Worm (Caenorhabditis elegans): Measurements from ENCODE around the gene F09E5.16.

Gene F09E5.16

DNA sequence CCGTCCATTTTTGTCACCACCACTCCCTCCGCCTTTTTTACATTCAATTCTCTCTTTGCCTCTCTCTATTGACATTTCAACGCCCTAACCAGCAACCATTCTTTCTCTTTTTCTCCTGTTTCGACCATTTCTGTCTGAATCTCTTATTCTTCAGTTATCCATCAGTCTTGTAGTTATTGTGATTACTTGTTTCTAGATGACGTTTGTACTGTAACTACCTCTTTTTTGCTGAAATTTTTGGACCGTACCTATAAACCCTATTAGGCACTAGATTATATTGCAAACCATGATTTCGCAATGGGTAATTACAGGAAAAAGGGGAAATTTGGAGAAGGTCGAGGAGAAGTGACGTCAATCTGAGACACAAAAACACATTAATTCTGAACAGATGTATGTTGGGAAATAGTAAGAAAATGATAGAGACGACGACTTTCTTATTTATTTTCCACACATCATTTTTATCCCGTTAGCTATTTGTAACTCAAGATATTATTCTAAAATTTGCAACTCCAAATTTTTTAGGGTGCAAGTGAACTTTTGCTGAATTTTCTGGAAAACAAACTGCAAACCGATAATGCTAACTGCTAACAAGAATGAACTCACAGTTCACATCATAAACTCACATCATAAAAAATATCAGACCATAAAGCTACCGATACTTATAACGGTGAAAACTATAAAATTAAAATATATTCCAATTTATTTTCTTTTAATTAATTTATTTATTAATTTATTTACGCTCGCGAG is 45.2 kb downstream of the F09E5.16 start:
- peak; percentile 32 for TF ChIP-seq lin-40 (tag; optimal IDR thresholded peaks at IDR 0.05)
- peak; percentile 58; the same call in 1 of the 2 replicates for TF ChIP-seq hmg-1.2 (GFP tag; IDR thresholded peaks at IDR 0.05)
- TF ChIP-seq lsy-27 (tag; optimal IDR thresholded peaks at IDR 0.05; ENCODE audit: borderline replicate concordance, insufficient read depth) = no peak
- peak; percentile 69 for TF ChIP-seq pha-4 (tag; optimal IDR thresholded peaks at IDR 0.05)
- TF ChIP-seq atf-7 (tag; optimal IDR thresholded peaks at IDR 0.05) = peak; percentile 7
- TF ChIP-seq athp-1 (tag; optimal IDR thresholded peaks at IDR 0.05) = no peak
- TF ChIP-seq unc-62 (GFP tag; optimal IDR thresholded peaks at IDR 0.05) = peak; percentile 51
- TF ChIP-seq cebp-1 (GFP tag; IDR thresholded peaks at IDR 0.05) = peak; percentile 61
- TF ChIP-seq cebp-1 (tag; optimal IDR thresholded peaks at IDR 0.05) = peak; percentile 94
- no peak for TF ChIP-seq F37B4.10 (GFP tag; IDR thresholded peaks at IDR 0.05)
- TF ChIP-seq ceh-40 (GFP tag; IDR thresholded peaks at IDR 0.05) = no peak
- peak; percentile 79 for TF ChIP-seq nhr-80 (tag; optimal IDR thresholded peaks at IDR 0.05)
- TF ChIP-seq zim-3 (tag; optimal IDR thresholded peaks at IDR 0.05) = no peak
- no peak for TF ChIP-seq somi-1 (GFP tag; optimal IDR thresholded peaks at IDR 0.05)
- no peak for TF ChIP-seq F33H1.4 (GFP tag; IDR thresholded peaks at IDR 0.05)
- TF ChIP-seq lag-1 (GFP tag; IDR thresholded peaks at IDR 0.05) = no peak
- no peak for TF ChIP-seq B0035.1 (tag; optimal IDR thresholded peaks at IDR 0.05)
- TF ChIP-seq Y79H2A.3 (GFP tag; conservative IDR thresholded peaks at IDR 0.05) = no peak
- TF ChIP-seq B0336.3 (GFP tag; IDR thresholded peaks at IDR 0.05) = 0 out of 2 replicates have a peak, but pooled peaks have one; percentile 14
